Fruit fly (Drosophila melanogaster) whole organism, embryonic: ENCODE data around the gene lectin-33A.
A peak's percentile ranks its signal among the peaks of the same experiment; 100 is the strongest.

Experiments used
- Atf6 ChIP-seq: fragments of 200-800 bp; sonication (Bioruptor generic); IDR thresholded peaks from 2 replicates; pipeline ENCODE4 v1.3.6; 2022; ENCODE audit warnings: missing biosample characterization, missing genetic modification characterization
- CG10543 ChIP-seq: fragments of 200-800 bp; sonication (Bioruptor generic); optimal IDR thresholded peaks from 3 replicates; lab custom pipeline; 2017; ENCODE audit warnings: missing biosample characterization, mild to moderate bottlenecking, missing genetic modification characterization, moderate library complexity
- CG10654 ChIP-seq: fragments of 200-800 bp; sonication (Bioruptor generic); optimal IDR thresholded peaks from 2 replicates; lab custom pipeline; 2016; ENCODE audit warnings: missing biosample characterization, missing genetic modification characterization
- CG11093 ChIP-seq: fragments of 200-800 bp; sonication (Bioruptor generic); IDR thresholded peaks from 3 replicates; pipeline ENCODE4 v1.3.6; 2022; ENCODE audit warnings: missing biosample characterization, missing genetic modification characterization
- CG12236 ChIP-seq: fragments of 200-800 bp; sonication (Bioruptor generic); optimal IDR thresholded peaks from 2 replicates; lab custom pipeline; 2016; ENCODE audit warnings: missing biosample characterization, missing genetic modification characterization
- CG12299 ChIP-seq: fragments of 200-800 bp; sonication (Bioruptor generic); optimal IDR thresholded peaks from 2 replicates; lab custom pipeline; 2018; ENCODE audit warnings: missing biosample characterization, mild to moderate bottlenecking, missing genetic modification characterization
- CG13624 ChIP-seq: fragments of 200-800 bp; sonication (Bioruptor generic); optimal IDR thresholded peaks from 2 replicates; lab custom pipeline; 2016; ENCODE audit warnings: missing biosample characterization, missing genetic modification characterization
- CG14667 ChIP-seq: fragments of 200-800 bp; sonication (Bioruptor generic); IDR thresholded peaks from 2 replicates; pipeline ENCODE4 v1.3.6; 2022; ENCODE audit warnings: missing biosample characterization, missing genetic modification characterization
- CG18476 ChIP-seq: fragments of 200-800 bp; sonication (Bioruptor generic); optimal IDR thresholded peaks from 2 replicates; lab custom pipeline; 2016; ENCODE audit warnings: missing biosample characterization, mild to moderate bottlenecking, missing genetic modification characterization
- CG30020 ChIP-seq: fragments of 200-800 bp; optimal IDR thresholded peaks from 2 replicates; lab custom pipeline; 2019; ENCODE audit warnings: missing biosample characterization, mild to moderate bottlenecking, missing genetic modification characterization, moderate library complexity
- CG31224 ChIP-seq: fragments of 200-800 bp; sonication (Bioruptor generic); IDR thresholded peaks from 2 replicates; pipeline ENCODE4 v1.3.6; 2022; ENCODE audit warnings: missing biosample characterization, missing genetic modification characterization
- CG43689 ChIP-seq: fragments of 200-800 bp; sonication (Bioruptor generic); IDR thresholded peaks from 2 replicates; pipeline ENCODE4 v1.3.6; 2022; ENCODE audit warnings: missing biosample characterization, missing genetic modification characterization
- CG4424 ChIP-seq: fragments of 200-800 bp; sonication (Bioruptor generic); optimal IDR thresholded peaks from 3 replicates; lab custom pipeline; 2016; ENCODE audit warnings: missing biosample characterization, missing genetic modification characterization
- CG4617 ChIP-seq: fragments of 200-800 bp; sonication (Bioruptor generic); optimal IDR thresholded peaks from 3 replicates; lab custom pipeline; 2016; ENCODE audit warnings: missing biosample characterization, missing genetic modification characterization, borderline replicate concordance
- CG7786 ChIP-seq: fragments of 200-800 bp; sonication (Bioruptor generic); optimal IDR thresholded peaks from 2 replicates; lab custom pipeline; 2016; ENCODE audit warnings: missing biosample characterization, missing genetic modification characterization
- CG7987 ChIP-seq: fragments of 200-800 bp; sonication (Bioruptor generic); optimal IDR thresholded peaks from 2 replicates; lab custom pipeline; 2018; ENCODE audit warnings: missing biosample characterization, mild to moderate bottlenecking, missing genetic modification characterization, moderate library complexity
- D ChIP-seq, 2 experiments: fragments of 200-800 bp in 1 of 2; fragments of >200 bp in 1 of 2; sonication (Bioruptor generic) in 1 of 2; optimal IDR thresholded peaks; 2 replicates in 1 of 2; 3 replicates in 1 of 2; lab custom pipeline; 2017; ENCODE audit warnings: mild to moderate bottlenecking in 1 of 2, missing biosample characterization in 1 of 2, missing genetic modification characterization in 1 of 2, missing genetic modification reagents in 1 of 2
- Deaf1 ChIP-seq: fragments of 200-800 bp; optimal IDR thresholded peaks from 3 replicates; lab custom pipeline; 2019; ENCODE audit warnings: missing biosample characterization, mild to moderate bottlenecking, missing genetic modification characterization, moderate library complexity
- Dll ChIP-seq: fragments of 200-800 bp; sonication (Bioruptor generic); IDR thresholded peaks from 4 replicates; pipeline ENCODE4 v1.3.6; 2022; ENCODE audit warnings: missing biosample characterization, missing genetic modification characterization; ENCODE audit not compliant: partially characterized antibody
- HLH3B ChIP-seq: fragments of 200-800 bp; sonication (Bioruptor generic); IDR thresholded peaks from 2 replicates; pipeline ENCODE4 v1.3.6; 2022; ENCODE audit warnings: missing biosample characterization, missing genetic modification characterization
- Mes4 ChIP-seq: fragments of 200-800 bp; sonication (Bioruptor generic); optimal IDR thresholded peaks from 2 replicates; lab custom pipeline; 2016; ENCODE audit warnings: missing biosample characterization, missing genetic modification characterization
- Sin3A ChIP-seq: fragments of >200 bp; optimal IDR thresholded peaks from 2 replicates; lab custom pipeline; 2018
- Sry-β ChIP-seq: fragments of 200-800 bp; sonication (Bioruptor generic); optimal IDR thresholded peaks from 2 replicates; lab custom pipeline; 2018; ENCODE audit warnings: missing biosample characterization, mild to moderate bottlenecking, missing genetic modification characterization, moderate library complexity
- Stat92E ChIP-seq, 3 experiments: fragments of >200 bp in 2 of 3; fragments of 200-800 bp in 1 of 3; sonication (Bioruptor generic) in 1 of 3; optimal IDR thresholded peaks; 2 replicates each; lab custom pipeline; 2017 to 2019; ENCODE audit warnings: missing biosample characterization in 3 of 3, missing genetic modification characterization in 3 of 3, mild to moderate bottlenecking in 1 of 3, moderate library complexity in 1 of 3
- Xbp1 ChIP-seq: fragments of 200-800 bp; sonication (Bioruptor generic); optimal IDR thresholded peaks from 3 replicates; lab custom pipeline; 2016; ENCODE audit warnings: missing biosample characterization, mild to moderate bottlenecking, missing genetic modification characterization
- ase ChIP-seq: fragments of 200-800 bp; sonication (Bioruptor generic); IDR thresholded peaks from 3 replicates; pipeline ENCODE4 v1.3.6; 2022; ENCODE audit warnings: missing biosample characterization, missing genetic modification characterization
- ash1 ChIP-seq: fragments of 200-800 bp; sonication (Bioruptor generic); optimal IDR thresholded peaks from 2 replicates; lab custom pipeline; 2018; ENCODE audit warnings: missing biosample characterization, mild to moderate bottlenecking, missing genetic modification characterization
- chinmo ChIP-seq: fragments of 200-800 bp; sonication (Bioruptor generic); IDR thresholded peaks from 4 replicates; pipeline ENCODE4 v1.3.6; 2022; ENCODE audit warnings: missing biosample characterization, missing genetic modification characterization; ENCODE audit not compliant: partially characterized antibody
- ci ChIP-seq: fragments of 200-800 bp; sonication (Bioruptor generic); IDR thresholded peaks from 3 replicates; pipeline ENCODE4 v1.3.6; 2022; ENCODE audit warnings: missing biosample characterization, missing genetic modification characterization
- fru ChIP-seq: fragments of >200 bp; optimal IDR thresholded peaks from 2 replicates; lab custom pipeline; 2017
- gce ChIP-seq: fragments of 200-800 bp; sonication (Bioruptor generic); IDR thresholded peaks from 3 replicates; pipeline ENCODE4 v1.3.6; 2022; ENCODE audit warnings: missing biosample characterization, missing genetic modification characterization
- insv ChIP-seq, 2 experiments: fragments of 200-800 bp; sonication (Bioruptor generic); optimal IDR thresholded peaks; 3 replicates each; lab custom pipeline; 2016 to 2018; ENCODE audit warnings: missing biosample characterization in 2 of 2, missing genetic modification characterization in 2 of 2
- jumu ChIP-seq: fragments of 200-800 bp; sonication (Bioruptor generic); optimal IDR thresholded peaks from 3 replicates; lab custom pipeline; 2016; ENCODE audit warnings: missing biosample characterization, missing genetic modification characterization
- lola ChIP-seq, 3 experiments: fragments of >200 bp in 2 of 3; fragments of 200-800 bp in 1 of 3; sonication (Bioruptor generic) in 1 of 3; optimal IDR thresholded peaks; 2 replicates each; lab custom pipeline; 2017 to 2019; ENCODE audit warnings: missing biosample characterization in 3 of 3, missing genetic modification characterization in 3 of 3, mild to moderate bottlenecking in 1 of 3, moderate library complexity in 1 of 3
- nerfin-1 ChIP-seq: fragments of 200-800 bp; sonication (Bioruptor generic); optimal IDR thresholded peaks from 3 replicates; lab custom pipeline; 2019; ENCODE audit warnings: missing biosample characterization, mild to moderate bottlenecking, missing genetic modification characterization, moderate library complexity
- nerfin-2 ChIP-seq: fragments of 200-800 bp; sonication (Bioruptor generic); IDR thresholded peaks from 2 replicates; pipeline ENCODE4 v1.3.6; 2022; ENCODE audit warnings: missing biosample characterization, missing genetic modification characterization; ENCODE audit not compliant: partially characterized antibody
- nom ChIP-seq: fragments of 200-800 bp; sonication (Bioruptor generic); optimal IDR thresholded peaks from 2 replicates; lab custom pipeline; 2017; ENCODE audit warnings: missing biosample characterization, missing genetic modification characterization, mild to moderate bottlenecking, moderate library complexity, missing genetic modification reagents
- onecut ChIP-seq: fragments of 200-800 bp; sonication (Bioruptor generic); IDR thresholded peaks from 2 replicates; pipeline ENCODE4 v1.3.6; 2022; ENCODE audit warnings: missing biosample characterization, missing genetic modification characterization
- pho ChIP-seq: fragments of 200-800 bp; sonication (Bioruptor generic); optimal IDR thresholded peaks from 2 replicates; lab custom pipeline; 2016; ENCODE audit warnings: missing biosample characterization, missing genetic modification characterization
- seq ChIP-seq: fragments of 200-800 bp; sonication (Bioruptor generic); IDR thresholded peaks from 2 replicates; pipeline ENCODE4 v1.3.6; 2022; ENCODE audit warnings: missing biosample characterization, missing genetic modification characterization
- stc ChIP-seq: fragments of 200-800 bp; sonication (Bioruptor generic); IDR thresholded peaks from 2 replicates; pipeline ENCODE4 v1.3.6; 2022; ENCODE audit warnings: missing biosample characterization, missing genetic modification characterization
- twi ChIP-seq: fragments of 200-800 bp; optimal IDR thresholded peaks from 2 replicates; lab custom pipeline; 2019; ENCODE audit warnings: missing biosample characterization, mild to moderate bottlenecking, missing genetic modification characterization, moderate library complexity
- tx ChIP-seq: fragments of 200-800 bp; sonication (Bioruptor generic); optimal IDR thresholded peaks from 2 replicates; lab custom pipeline; 2016; ENCODE audit warnings: missing biosample characterization, missing genetic modification characterization
- vvl ChIP-seq: fragments of 200-800 bp; sonication (Bioruptor generic); IDR thresholded peaks from 2 replicates; pipeline ENCODE4 v1.3.6; 2022; ENCODE audit warnings: missing biosample characterization, missing genetic modification characterization
- z ChIP-seq: fragments of 200-800 bp; sonication (Bioruptor generic); IDR thresholded peaks from 3 replicates; pipeline ENCODE4 v1.3.6; 2022; ENCODE audit warnings: missing biosample characterization, missing genetic modification characterization

Gene lectin-33A

dm6 chr2L:11001376-11002122, at the start of gene lectin-33A, which contains the start of gene aub:
Gene lectin-33A, plus strand, starts transcription at chr2L:11002072.
Gene aub, minus strand, starts transcription at chr2L:11001476.
- TF ChIP-seq CG31224 (GFP tag; lab: Robert Waterston, UW): no peak
- peak; percentile 59 for TF ChIP-seq CG30020 (tag; lab: Kevin White, UChicago)
- TF ChIP-seq, all 482 proteins: peak for 1

dm6 chr2L:10963979-10964378, 37.9 kb upstream of the lectin-33A start, which contains the start of gene dpr2:
Gene dpr2, minus strand, starts transcription at chr2L:10964153.
- TF ChIP-seq z (0 out of 3 replicates have a peak, but pooled peaks have one; percentile 23), Deaf1 (tag; lab: Kevin White, UChicago) (peak; percentile 94), Atf6 (GFP tag; lab: Robert Waterston, UW) (no peak)

- TF ChIP-seq D (optimal IDR thresholded peaks at IDR 0.05; lab: Kevin White, UChicago): no peak
- TF ChIP-seq D (GFP tag; optimal IDR thresholded peaks at IDR 0.05; lab: Kevin White, UChicago): no peak
- TF ChIP-seq gce (GFP tag; lab: Robert Waterston, UW): no peak
- no peak for TF ChIP-seq chinmo (GFP tag; lab: Robert Waterston, UW)
- no peak for TF ChIP-seq Sry-β (GFP tag; lab: Kevin White, UChicago)
- TF ChIP-seq stc (GFP tag; lab: Robert Waterston, UW): no peak
- no peak for TF ChIP-seq CG4424 (GFP tag; lab: Kevin White, UChicago)
- no peak for TF ChIP-seq nerfin-2 (GFP tag; lab: Robert Waterston, UW)
- TF ChIP-seq Sin3A: no peak
- TF ChIP-seq CG13624 (GFP tag; lab: Kevin White, UChicago): no peak
- peak in 1 of 2 experiments; percentile 55 for TF ChIP-seq insv (GFP tag; optimal IDR thresholded peaks at IDR 0.05; lab: Kevin White, UChicago)
- no peak for TF ChIP-seq vvl (GFP tag; lab: Robert Waterston, UW)
- no peak for TF ChIP-seq CG7786 (GFP tag; lab: Kevin White, UChicago)
- no peak for TF ChIP-seq Stat92E (GFP tag; optimal IDR thresholded peaks at IDR 0.05; lab: Kevin White, UChicago)
- TF ChIP-seq CG12236 (GFP tag; lab: Kevin White, UChicago): no peak
- TF ChIP-seq ash1 (GFP tag; lab: Kevin White, UChicago): no peak
- no peak for TF ChIP-seq CG12299
- TF ChIP-seq pho: no peak
- TF ChIP-seq onecut (GFP tag; lab: Robert Waterston, UW): 0 out of 2 replicates have a peak, but pooled peaks have one; percentile 18
- TF ChIP-seq nom (GFP tag; lab: Kevin White, UChicago): no peak
- TF ChIP-seq seq (GFP tag; lab: Robert Waterston, UW): no peak
- no peak for TF ChIP-seq CG4617 (GFP tag; lab: Kevin White, UChicago)
- TF ChIP-seq Dll: no peak
- no peak for TF ChIP-seq HLH3B (GFP tag; lab: Robert Waterston, UW)
- TF ChIP-seq fru (lab: Kevin White, UChicago): no peak
- TF ChIP-seq ci: peak; percentile 42; the same call in 1 of the 3 replicates
- no peak for TF ChIP-seq CG18476
- no peak for TF ChIP-seq jumu (GFP tag; lab: Kevin White, UChicago)
- TF ChIP-seq CG11093: no peak
- no peak for TF ChIP-seq CG43689
- TF ChIP-seq CG7987 (GFP tag; lab: Kevin White, UChicago): no peak
- no peak for TF ChIP-seq twi
- peak; percentile 32 for TF ChIP-seq nerfin-1 (tag; lab: Kevin White, UChicago)
- TF ChIP-seq lola (GFP tag; optimal IDR thresholded peaks at IDR 0.05; lab: Kevin White, UChicago): peak in 1 of 3 experiments; percentile 21
- TF ChIP-seq tx (GFP tag; lab: Kevin White, UChicago): no peak
- TF ChIP-seq CG10543 (GFP tag; lab: Kevin White, UChicago): peak; percentile 1
- no peak for TF ChIP-seq CG14667 (GFP tag; lab: Robert Waterston, UW)
- TF ChIP-seq CG10654 (GFP tag; lab: Kevin White, UChicago): no peak
- no peak for TF ChIP-seq Mes4
- 0 out of 3 replicates have a peak, but pooled peaks have one; percentile 21 for TF ChIP-seq ase (GFP tag; lab: Robert Waterston, UW)
- no peak for TF ChIP-seq Xbp1 (GFP tag; lab: Kevin White, UChicago)
Measured at dm6 chr2L:10964493-10964892, 37.4 kb upstream of the lectin-33A start.
